Worm (Caenorhabditis elegans) whole organism, late embryonic: ENCODE results near the gene sri-48.

ENCODE experiments used
- C08G9.2 ChIP-seq: sonication (generic microtip); optimal IDR thresholded peaks from 2 replicates; lab custom pipeline; 2016; ENCODE audit warnings: mild to moderate bottlenecking, missing genetic modification characterization, moderate library complexity, missing compliant biosample characterization
- F13H6.1 ChIP-seq: sonication (generic microtip); optimal IDR thresholded peaks from 2 replicates; lab custom pipeline; 2016; ENCODE audit warnings: missing genetic modification characterization, missing compliant biosample characterization
- K02D7.2 ChIP-seq: sonication (generic microtip); optimal IDR thresholded peaks from 2 replicates; lab custom pipeline; 2017; ENCODE audit warnings: mild to moderate bottlenecking, missing genetic modification characterization, missing compliant biosample characterization
- K09A11.1 ChIP-seq: sonication (generic microtip); optimal IDR thresholded peaks from 2 replicates; lab custom pipeline; 2017; ENCODE audit warnings: antibody characterized with exemption, mild to moderate bottlenecking, missing genetic modification characterization, missing compliant biosample characterization; ENCODE audit not compliant: insufficient read depth
- T23F11.4 ChIP-seq: fragments of 200-800 bp; sonication (Bioruptor generic); optimal IDR thresholded peaks from 2 replicates; lab custom pipeline; 2018; ENCODE audit warnings: mild to moderate bottlenecking, missing genetic modification characterization, missing compliant biosample characterization
- Y22D7AL.16 ChIP-seq: sonication (generic microtip); optimal IDR thresholded peaks from 2 replicates; lab custom pipeline; 2016; ENCODE audit warnings: missing genetic modification characterization, missing compliant biosample characterization
- ahr-1 ChIP-seq: sonication (generic microtip); optimal IDR thresholded peaks from 2 replicates; lab custom pipeline; 2016; ENCODE audit warnings: missing genetic modification characterization, missing compliant biosample characterization
- ceh-14 ChIP-seq: sonication (generic microtip); optimal IDR thresholded peaks from 2 replicates; lab custom pipeline; 2016; ENCODE audit warnings: missing genotype, missing genetic modification characterization, missing compliant biosample characterization
- ceh-18 ChIP-seq: sonication (generic microtip); optimal IDR thresholded peaks from 2 replicates; lab custom pipeline; 2016; ENCODE audit warnings: missing genetic modification characterization, missing compliant biosample characterization
- ceh-2 ChIP-seq: sonication (generic microtip); optimal IDR thresholded peaks from 2 replicates; lab custom pipeline; 2016; ENCODE audit warnings: missing genotype, missing genetic modification characterization, missing compliant biosample characterization
- ceh-22 ChIP-seq: sonication (generic microtip); optimal IDR thresholded peaks from 2 replicates; lab custom pipeline; 2017; ENCODE audit warnings: missing biosample characterization, missing genetic modification characterization
- ceh-30 ChIP-seq: fragments of 150-350 bp; optimal IDR thresholded peaks from 2 replicates; lab custom pipeline; 2014; ENCODE audit warnings: missing biosample characterization, missing genetic modification characterization
- ceh-31 ChIP-seq: sonication (generic microtip); optimal IDR thresholded peaks from 2 replicates; lab custom pipeline; 2016; ENCODE audit warnings: missing genetic modification characterization, missing compliant biosample characterization
- ceh-6 ChIP-seq: fragments of 200-800 bp; sonication (Bioruptor generic); optimal IDR thresholded peaks from 2 replicates; lab custom pipeline; 2018; ENCODE audit warnings: mild to moderate bottlenecking, missing genetic modification characterization, missing compliant biosample characterization
- dmd-4 ChIP-seq: sonication (generic microtip); optimal IDR thresholded peaks from 2 replicates; lab custom pipeline; 2016; ENCODE audit warnings: borderline replicate concordance, missing genetic modification characterization, missing compliant biosample characterization
- elt-2 ChIP-seq: sonication (generic microtip); optimal IDR thresholded peaks from 2 replicates; lab custom pipeline; 2016; ENCODE audit warnings: missing genetic modification reagents, missing genetic modification characterization, missing compliant biosample characterization
- ets-4 ChIP-seq: sonication (generic microtip); optimal IDR thresholded peaks from 2 replicates; lab custom pipeline; 2016; ENCODE audit warnings: missing genetic modification characterization, missing compliant biosample characterization
- eyg-1 ChIP-seq: sonication (generic microtip); optimal IDR thresholded peaks from 2 replicates; lab custom pipeline; 2016; ENCODE audit warnings: missing genotype, missing genetic modification characterization, missing compliant biosample characterization
- gmeb-2 ChIP-seq: sonication (generic microtip); optimal IDR thresholded peaks from 2 replicates; lab custom pipeline; 2016; ENCODE audit warnings: missing genetic modification characterization, inconsistent platforms, missing compliant biosample characterization
- hlh-30 ChIP-seq: sonication (generic microtip); optimal IDR thresholded peaks from 2 replicates; lab custom pipeline; 2017; ENCODE audit warnings: antibody characterized with exemption, missing genetic modification characterization, missing compliant biosample characterization; ENCODE audit not compliant: insufficient read depth
- lin-11 ChIP-seq: fragments of 200-800 bp; sonication (Bioruptor generic); optimal IDR thresholded peaks from 2 replicates; lab custom pipeline; 2018; ENCODE audit warnings: mild to moderate bottlenecking, missing genetic modification characterization, missing compliant biosample characterization
- madf-2 ChIP-seq: sonication (generic microtip); optimal IDR thresholded peaks from 2 replicates; lab custom pipeline; 2017; ENCODE audit warnings: missing genetic modification characterization, missing compliant biosample characterization
- mec-3 ChIP-seq: sonication (generic microtip); optimal IDR thresholded peaks from 2 replicates; lab custom pipeline; 2016; ENCODE audit warnings: borderline replicate concordance, missing genetic modification characterization, missing compliant biosample characterization
- pat-9 ChIP-seq: fragments of 200-800 bp; sonication (Bioruptor generic); optimal IDR thresholded peaks from 2 replicates; lab custom pipeline; 2018; ENCODE audit warnings: mild to moderate bottlenecking, missing genetic modification characterization, moderate library complexity, missing compliant biosample characterization
- pha-2 ChIP-seq: sonication (generic microtip); optimal IDR thresholded peaks from 2 replicates; lab custom pipeline; 2017; ENCODE audit warnings: mild to moderate bottlenecking, missing genetic modification characterization, missing compliant biosample characterization
- pqm-1 ChIP-seq: sonication (generic microtip); optimal IDR thresholded peaks from 2 replicates; lab custom pipeline; 2016; ENCODE audit warnings: missing genetic modification characterization, missing compliant biosample characterization
- pros-1 ChIP-seq: fragments of 150-350 bp; optimal IDR thresholded peaks from 2 replicates; lab custom pipeline; 2014; ENCODE audit warnings: missing biosample characterization, missing genetic modification reagents, missing genetic modification characterization
- rnt-1 ChIP-seq: sonication (generic microtip); optimal IDR thresholded peaks from 2 replicates; lab custom pipeline; 2016; ENCODE audit warnings: missing genetic modification characterization, missing compliant biosample characterization
- sdc-2 ChIP-seq: sonication (generic microtip); optimal IDR thresholded peaks from 2 replicates; lab custom pipeline; 2016; ENCODE audit warnings: missing genotype, missing genetic modification characterization, missing compliant biosample characterization
- sox-2 ChIP-seq: fragments of 200-800 bp; sonication (Bioruptor generic); IDR thresholded peaks from 2 replicates; pipeline ENCODE4 v1.3.6; 2022; ENCODE audit warnings: missing genetic modification reagents, missing genetic modification characterization, missing compliant biosample characterization
- tbx-7 ChIP-seq: sonication (generic microtip); optimal IDR thresholded peaks from 2 replicates; lab custom pipeline; 2016; ENCODE audit warnings: missing genotype, missing genetic modification characterization, missing compliant biosample characterization
- ttx-3 ChIP-seq: sonication (generic microtip); optimal IDR thresholded peaks from 2 replicates; lab custom pipeline; 2016; ENCODE audit warnings: missing genetic modification reagents, missing genetic modification characterization, missing compliant biosample characterization
- unc-3 ChIP-seq, 2 experiments: fragments of 200-800 bp in 1 of 2; sonication (Bioruptor generic) in 1 of 2; sonication (generic microtip) in 1 of 2; conservative IDR thresholded peaks in 1 of 2; optimal IDR thresholded peaks in 1 of 2; 2 replicates each; pipeline versions ENCODE4 v1.3.6 to Lab custom; 2016 to 2022; ENCODE audit warnings: missing compliant biosample characterization in 2 of 2, missing genetic modification characterization in 2 of 2, missing genetic modification reagents in 1 of 2
- unc-55 ChIP-seq: sonication (generic microtip); optimal IDR thresholded peaks from 2 replicates; lab custom pipeline; 2017; ENCODE audit warnings: missing biosample characterization, missing genetic modification reagents, missing genetic modification characterization
- ztf-16 ChIP-seq: sonication (generic microtip); optimal IDR thresholded peaks from 2 replicates; lab custom pipeline; 2017; ENCODE audit warnings: missing genetic modification characterization, missing compliant biosample characterization

Gene sri-48

DNA sequence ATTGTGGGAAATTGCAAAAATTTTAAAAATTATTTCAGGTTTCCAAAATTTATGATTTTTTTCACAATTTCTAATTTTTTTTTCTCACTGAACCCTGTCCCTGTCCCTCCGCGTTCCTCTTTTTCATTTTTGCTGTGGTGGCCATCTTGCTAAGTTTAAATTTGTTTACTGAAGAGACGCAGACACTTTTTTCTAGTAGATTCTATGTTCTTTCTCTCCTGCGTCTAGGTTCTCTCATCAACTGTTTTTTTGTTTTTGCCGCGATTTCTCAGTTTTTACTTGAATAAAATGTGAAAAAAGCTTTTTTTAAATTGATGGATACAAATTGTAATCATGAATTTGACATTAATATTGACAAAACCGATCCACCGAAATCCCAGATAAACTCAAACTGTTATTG, 8.1 kb upstream of the sri-48 start, which contains the start of gene ZC239.6:
ZC239.6 (plus strand) TSS at position 381 of the 400 bp plus-strand sequence.
- TF ChIP-seq pros-1 (tag; lab: Kevin White, UChicago) (no peak), mec-3 (tag; lab: Kevin White, UChicago) (no peak), ets-4 (tag; lab: Kevin White, UChicago) (no peak), pqm-1 (no peak), F13H6.1 (no peak), ztf-16 (tag; lab: Kevin White, UChicago) (no peak), lin-11 (tag; lab: Kevin White, UChicago) (no peak), Y22D7AL.16 (tag; lab: Kevin White, UChicago) (no peak), elt-2 (tag; lab: Kevin White, UChicago) (no peak), madf-2 (tag; lab: Kevin White, UChicago) (no peak), sdc-2 (tag; lab: Kevin White, UChicago) (no peak), hlh-30 (tag; lab: Kevin White, UChicago) (no peak), ahr-1 (tag; lab: Kevin White, UChicago) (no peak), ceh-31 (tag; lab: Kevin White, UChicago) (no peak), ceh-2 (tag; lab: Kevin White, UChicago) (no peak)
- TF ChIP-seq, all 69 proteins: peak for 0

DNA sequence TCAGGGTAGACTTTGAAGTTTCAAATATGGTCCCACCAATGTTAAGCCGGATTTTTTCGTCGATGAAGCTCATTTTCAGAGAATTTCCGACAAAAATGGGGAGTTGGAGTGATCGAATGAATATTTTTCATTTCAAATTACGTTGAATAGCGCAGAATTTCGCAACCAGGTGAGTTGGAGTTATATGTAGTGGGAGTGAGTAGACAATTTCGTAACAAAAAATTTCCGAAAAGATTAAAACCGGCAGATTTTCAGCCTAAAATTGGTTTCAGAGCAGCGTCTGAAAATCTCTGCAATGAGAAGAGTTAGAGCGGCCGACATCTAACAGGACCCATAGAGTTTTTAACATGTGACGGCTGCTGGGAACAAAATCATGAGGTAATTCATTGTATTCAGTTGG, 7.5 kb upstream of the sri-48 start, which contains the start of gene sdz-35:
sdz-35 (minus strand) TSS at position 101 of the 400 bp plus-strand sequence.
- TF ChIP-seq gmeb-2 (tag; lab: Kevin White, UChicago) (no peak), ceh-31 (tag; lab: Kevin White, UChicago) (no peak), ceh-30 (tag; lab: Kevin White, UChicago) (no peak), sox-2 (no peak), K09A11.1 (no peak), unc-3 (GFP tag; conservative IDR thresholded peaks at IDR 0.05; lab: Robert Waterston, UW) (no peak), unc-3 (tag; optimal IDR thresholded peaks at IDR 0.05; lab: Kevin White, UChicago) (no peak), pros-1 (tag; lab: Kevin White, UChicago) (no peak), ceh-18 (no peak), ceh-6 (no peak), ceh-22 (no peak), eyg-1 (tag; lab: Kevin White, UChicago) (no peak), dmd-4 (tag; lab: Kevin White, UChicago) (no peak), elt-2 (tag; lab: Kevin White, UChicago) (no peak), pat-9 (tag; lab: Kevin White, UChicago) (no peak), lin-11 (tag; lab: Kevin White, UChicago) (no peak), Y22D7AL.16 (tag; lab: Kevin White, UChicago) (no peak), C08G9.2 (no peak), ttx-3 (tag; lab: Kevin White, UChicago) (no peak)

DNA sequence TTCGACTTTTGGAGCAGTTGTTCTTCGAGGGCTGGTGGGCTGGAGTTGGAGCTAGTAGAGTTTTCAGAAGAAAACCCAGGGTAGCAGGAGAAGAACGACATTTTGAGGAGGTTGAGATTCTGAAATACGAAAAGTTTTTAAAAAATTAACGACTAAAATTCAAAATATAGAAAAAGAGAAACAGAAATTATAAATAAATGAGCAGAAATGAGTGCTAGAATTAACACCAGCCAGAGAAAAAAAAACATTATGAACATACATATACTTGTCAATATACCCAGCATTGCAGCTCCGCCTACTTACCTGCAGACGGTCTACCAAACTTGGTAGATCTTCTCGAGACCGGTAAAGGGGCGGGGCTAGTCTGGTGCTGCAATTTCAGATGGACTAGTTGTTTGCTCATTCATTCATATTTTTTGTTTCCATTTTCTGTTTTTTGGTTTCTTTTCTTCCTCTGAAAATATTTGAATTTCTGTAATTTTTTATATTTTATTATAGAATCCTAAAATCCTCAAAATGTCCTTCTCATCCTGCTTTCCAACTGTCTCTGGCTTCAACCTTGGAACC, 5.4 kb upstream of the sri-48 start, which contains the start of the genes ZC239.20 and ZC239.21:
ZC239.20 (minus strand) TSS at position 101 of the 567 bp plus-strand sequence.
ZC239.21 (plus strand) TSS at position 517 of the 567 bp plus-strand sequence.
- TF ChIP-seq unc-55, result no peak
- no peak for TF ChIP-seq gmeb-2 (tag; lab: Kevin White, UChicago)
- TF ChIP-seq pqm-1, result no peak
- no peak for TF ChIP-seq tbx-7 (tag; lab: Kevin White, UChicago)
- TF ChIP-seq eyg-1 (tag; lab: Kevin White, UChicago), result no peak
- no peak for TF ChIP-seq ceh-2 (tag; lab: Kevin White, UChicago)
- no peak for TF ChIP-seq pha-2 (tag; lab: Kevin White, UChicago)
- no peak for TF ChIP-seq T23F11.4 (GFP tag; lab: Kevin White, UChicago)
- TF ChIP-seq C08G9.2, result no peak
- no peak for TF ChIP-seq ceh-18
- TF ChIP-seq sdc-2 (tag; lab: Kevin White, UChicago), result no peak
- no peak for TF ChIP-seq K02D7.2 (tag; lab: Kevin White, UChicago)
- TF ChIP-seq rnt-1, result no peak
- no peak for TF ChIP-seq ceh-14 (tag; lab: Kevin White, UChicago)
- TF ChIP-seq, all 69 proteins: peak for 0
